Fruit fly (Drosophila melanogaster) ovary, adult (tissue): ENCODE results near the gene CG4839.

Source experiments
- CG17801 ChIP-seq: fragments of 200-800 bp; optimal IDR thresholded peaks from 2 replicates; lab custom pipeline; 2019; ENCODE audit warnings: missing biosample characterization, mild to moderate bottlenecking, missing genetic modification characterization, moderate library complexity; ENCODE audit not compliant: partially characterized antibody

The CG4839 gene

dm6 chr2L:10144236-10144953 is at the start of gene CG4839:
Gene CG4839, plus strand, starts transcription at chr2L:10144776.
- TF ChIP-seq CG17801 (GFP tag; lab: Kevin White, UChicago), result no peak

- TF ChIP-seq CG17801 (GFP tag; lab: Kevin White, UChicago), result no peak
Observed at dm6 chr2L:10096127-10096526, 48.4 kb upstream of the CG4839 start.

dm6 chr2L:10108749-10109148 is 35.8 kb upstream of the CG4839 start:
- TF ChIP-seq CG17801 (GFP tag; lab: Kevin White, UChicago), result no peak

- no peak for TF ChIP-seq CG17801 (GFP tag; lab: Kevin White, UChicago)
Observed at dm6 chr2L:10122671-10123070, 21.9 kb upstream of the CG4839 start, which contains the start of gene CG13135. Gene CG13135, minus strand, starts transcription at chr2L:10122771.

dm6 chr2L:10123963-10124362 is 20.6 kb upstream of the CG4839 start:
- no peak for TF ChIP-seq CG17801 (GFP tag; lab: Kevin White, UChicago)

- no peak for TF ChIP-seq CG17801 (GFP tag; lab: Kevin White, UChicago)
Observed at dm6 chr2L:10130763-10131162, 13.8 kb upstream of the CG4839 start.

- peak; percentile 23 for TF ChIP-seq CG17801 (GFP tag; lab: Kevin White, UChicago)
Observed at dm6 chr2L:10143334-10143733, 1.2 kb upstream of the CG4839 start.

- no peak for TF ChIP-seq CG17801 (GFP tag; lab: Kevin White, UChicago)
Observed at dm6 chr2L:10145571-10145970, 995 bp downstream of the CG4839 start.

- TF ChIP-seq CG17801 (GFP tag; lab: Kevin White, UChicago), result no peak
Observed at dm6 chr2L:10146723-10147475, 2.3 kb downstream of the CG4839 start.

dm6 chr2L:10154395-10154794 is 9.8 kb downstream of the CG4839 start:
- TF ChIP-seq CG17801 (GFP tag; lab: Kevin White, UChicago), result no peak

dm6 chr2L:10172402-10172801 is 27.8 kb downstream of the CG4839 start, which contains the start of gene CG13137:
Gene CG13137, plus strand, starts transcription at chr2L:10172702.
- no peak for TF ChIP-seq CG17801 (GFP tag; lab: Kevin White, UChicago)

- TF ChIP-seq CG17801 (GFP tag; lab: Kevin White, UChicago), result no peak
Observed at dm6 chr2L:10180182-10180779, 35.7 kb downstream of the CG4839 start, which contains the start of gene CG44153. Gene CG44153, minus strand, starts transcription at chr2L:10180256.

- no peak for TF ChIP-seq CG17801 (GFP tag; lab: Kevin White, UChicago)
Observed at dm6 chr2L:10191396-10191795, 46.8 kb downstream of the CG4839 start, which contains the start of gene Fum4. Gene Fum4, minus strand, starts transcription at chr2L:10191496.

- no peak for TF ChIP-seq CG17801 (GFP tag; lab: Kevin White, UChicago)
Observed at dm6 chr2L:10198911-10199310, 54.3 kb downstream of the CG4839 start, which contains the start of gene Sur. Gene Sur, minus strand, starts transcription at chr2L:10199117.

dm6 chr2L:10200847-10201246 is 56.3 kb downstream of the CG4839 start, which contains the start of the genes Ripalpha and RpL7:
Gene Ripalpha, minus strand, starts transcription at chr2L:10200974.
Gene RpL7, plus strand, starts transcription at chr2L:10201004.
- peak; percentile 88 for TF ChIP-seq CG17801 (GFP tag; lab: Kevin White, UChicago)
